Worm (Caenorhabditis elegans) whole organism, dauer: ENCODE data around the gene K03H1.13.

Experiments
- unc-62 ChIP-seq: sonication (generic microtip); optimal IDR thresholded peaks from 2 replicates; lab custom pipeline; 2017; ENCODE audit warnings: missing biosample characterization, missing genetic modification reagents, missing genetic modification characterization

K03H1.13 gene

ce11 chrIII:9950244-9950643 lies at the start of gene K03H1.13:
TSS of gene K03H1.13 (minus strand) at chrIII:9950344.
- no peak for TF ChIP-seq unc-62

- no peak for TF ChIP-seq unc-62
Measured at ce11 chrIII:9999235-9999634, 49.1 kb upstream of the K03H1.13 start, which contains the start of gene C05B5.17. TSS of gene C05B5.17 (minus strand) at chrIII:9999335.

DNA sequence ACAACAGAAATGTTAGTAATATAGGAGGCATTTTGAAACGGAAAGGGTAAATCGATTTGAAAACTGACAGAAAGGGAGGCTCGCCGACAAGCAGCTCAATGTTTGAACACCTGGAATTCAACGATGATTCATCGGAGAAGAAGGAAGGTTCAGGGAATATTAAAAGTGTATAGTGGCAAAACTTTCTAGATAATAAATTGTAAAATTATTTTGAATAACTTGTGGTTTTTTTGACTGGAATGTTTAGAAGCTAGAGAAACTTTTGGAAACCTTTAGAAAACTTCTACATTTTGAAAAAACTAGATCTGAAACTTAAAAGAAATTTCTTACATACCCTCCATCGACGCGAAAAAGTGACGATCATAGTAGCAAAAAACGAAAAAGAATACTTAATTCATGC lies 47.7 kb upstream of the K03H1.13 start, which contains the start of gene pqn-8:
pqn-8 (minus strand) TSS at position 101 of the 400 bp plus-strand sequence.
- TF ChIP-seq unc-62 = no peak

- TF ChIP-seq unc-62 = no peak
Measured at ce11 chrIII:9993535-9993934, 43.4 kb upstream of the K03H1.13 start, which contains the start of gene C05B5.4. TSS of gene C05B5.4 (plus strand) at chrIII:9993885.

DNA sequence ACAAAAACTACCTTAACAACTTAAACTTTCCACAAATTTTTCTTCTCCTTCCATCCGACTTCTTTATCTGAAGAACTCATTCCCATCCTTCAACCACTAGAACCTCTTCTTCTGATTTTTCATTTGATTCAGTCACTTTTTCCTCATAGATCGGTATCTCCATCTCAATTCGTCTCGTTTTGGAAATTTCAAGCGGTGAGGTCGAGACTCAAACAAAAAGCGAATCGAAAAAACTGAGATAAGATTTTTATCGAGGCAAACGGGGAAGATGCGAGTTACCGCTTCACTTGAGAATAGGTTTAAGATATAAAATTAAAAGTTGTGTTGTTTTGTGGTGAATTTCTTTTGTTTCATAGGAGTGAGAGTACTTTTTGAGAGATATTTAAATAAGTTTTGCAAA lies 41.2 kb upstream of the K03H1.13 start:
- no peak for TF ChIP-seq unc-62

DNA sequence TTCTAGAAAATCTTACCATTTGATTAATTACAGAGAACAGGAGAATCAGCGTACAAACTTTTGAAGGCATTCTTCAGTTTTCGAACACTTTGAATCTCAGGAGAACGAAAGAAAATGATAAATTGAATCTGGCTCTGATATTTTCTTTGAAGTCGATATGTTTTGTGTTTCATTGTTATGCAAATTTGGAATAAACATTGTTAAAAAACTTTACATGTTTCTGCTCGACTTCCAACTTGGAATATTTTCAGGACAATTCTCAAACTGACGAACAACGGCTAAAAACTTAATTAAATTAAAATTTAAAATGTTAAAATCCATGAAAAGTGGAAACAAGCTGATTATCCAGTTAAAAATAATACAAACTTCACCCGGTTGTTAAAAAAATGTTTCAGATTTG lies 38.2 kb upstream of the K03H1.13 start, which contains the start of gene C05B5.1:
C05B5.1 (minus strand) TSS at position 101 of the 400 bp plus-strand sequence.
- TF ChIP-seq unc-62 = no peak

DNA sequence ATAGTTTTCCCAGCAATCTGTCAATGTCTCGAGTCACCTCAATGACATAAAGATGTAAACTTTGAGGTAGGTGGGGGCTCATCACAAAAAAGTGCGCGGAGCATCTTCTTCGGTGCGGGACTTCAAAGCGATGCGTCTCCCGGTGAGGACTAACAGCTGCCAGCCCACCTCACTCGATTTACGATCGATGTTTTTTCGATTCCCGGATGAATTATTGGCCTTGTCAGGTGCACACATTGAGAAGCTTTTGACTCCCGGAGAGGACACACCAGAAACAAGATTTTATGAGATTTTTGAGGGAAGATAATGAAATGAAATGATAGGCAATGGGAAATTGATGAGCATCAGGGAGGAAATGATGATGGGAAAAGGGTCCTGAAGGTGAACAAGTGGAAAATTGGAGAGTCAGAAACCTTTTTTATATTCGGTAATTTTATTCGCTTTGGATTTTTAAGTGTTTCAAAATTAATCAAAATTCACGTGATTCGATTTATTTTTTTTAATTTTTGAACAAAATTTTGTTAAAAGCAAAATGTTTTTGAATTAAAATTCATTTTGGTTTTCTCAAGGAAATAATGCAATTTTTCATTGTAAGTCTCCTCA lies 36.8 kb upstream of the K03H1.13 start, which contains the start of gene C05B5.12:
C05B5.12 (plus strand) TSS at position 553 of the 603 bp plus-strand sequence.
- no peak for TF ChIP-seq unc-62

ce11 chrIII:9985542-9985941 lies 35.4 kb upstream of the K03H1.13 start:
- no peak for TF ChIP-seq unc-62

DNA sequence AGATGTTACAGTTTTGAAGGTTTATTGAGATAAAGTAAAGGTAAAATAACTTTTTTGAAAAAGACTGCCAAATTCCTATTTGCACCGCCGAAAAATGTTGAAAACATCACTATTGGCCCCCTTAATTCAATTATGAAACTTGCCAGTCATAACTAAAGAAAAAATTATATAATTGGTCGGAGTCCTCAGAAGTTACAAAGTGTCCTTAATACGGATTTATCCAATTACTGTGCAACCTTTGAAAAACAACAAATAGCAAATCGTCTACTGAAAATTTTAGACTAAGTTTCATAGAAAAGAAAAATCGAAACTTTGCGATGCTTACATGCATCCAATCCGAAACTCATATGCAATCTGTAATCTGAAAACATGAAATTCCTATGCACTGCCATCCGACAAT lies 34.5 kb upstream of the K03H1.13 start:
- no peak for TF ChIP-seq unc-62

ce11 chrIII:9982119-9982642 lies 32.0 kb upstream of the K03H1.13 start:
- no peak for TF ChIP-seq unc-62

DNA sequence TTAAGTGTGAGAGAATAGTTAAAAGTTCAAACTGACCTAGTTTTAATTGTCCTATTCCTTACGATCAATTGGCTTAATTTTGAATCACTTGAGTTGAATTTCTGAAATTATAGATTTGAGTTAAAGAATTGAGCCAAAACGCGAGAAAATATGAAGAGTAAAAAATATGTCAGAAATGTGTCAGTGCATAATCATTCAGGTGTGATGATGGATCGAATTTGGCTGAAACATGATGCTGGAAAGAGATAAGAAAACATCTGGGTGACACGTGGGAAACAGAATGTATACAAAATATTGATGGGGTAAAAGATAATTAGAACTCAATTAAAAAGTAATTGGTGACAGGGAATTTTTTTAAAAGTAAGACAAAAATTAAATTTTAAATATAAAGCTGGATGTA lies 23.6 kb upstream of the K03H1.13 start, which contains the start of gene R10E12.2:
R10E12.2 (minus strand) TSS at position 101 of the 400 bp plus-strand sequence.
- TF ChIP-seq unc-62 = no peak

DNA sequence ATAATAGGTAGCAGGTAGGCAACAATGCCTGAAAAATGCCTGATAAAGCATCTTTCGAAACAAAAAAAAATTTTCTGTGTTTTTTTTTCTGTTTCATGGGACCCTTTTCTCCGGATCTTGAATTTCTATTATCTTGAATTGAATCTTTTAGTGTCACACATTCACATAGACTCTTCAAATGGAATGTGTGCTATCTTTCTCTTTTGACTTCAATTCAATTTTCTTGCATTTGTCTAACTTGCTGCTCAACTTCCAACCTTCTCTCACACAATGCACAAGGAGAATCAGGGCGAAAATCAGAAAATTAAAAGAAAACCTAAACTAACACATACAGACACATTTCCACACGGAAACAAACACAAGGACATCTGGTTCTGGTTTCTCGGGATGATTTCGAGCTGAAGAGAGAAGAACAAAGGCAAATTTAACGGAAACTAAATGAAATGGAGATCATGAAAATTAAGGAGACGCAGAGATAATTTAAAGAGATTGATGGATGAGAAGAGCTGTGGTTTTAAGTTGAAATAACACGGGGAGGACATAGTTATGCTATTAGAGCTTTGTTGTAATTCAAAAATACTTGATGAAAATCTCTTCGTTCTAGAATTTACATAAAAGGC lies 22.2 kb upstream of the K03H1.13 start:
- no peak for TF ChIP-seq unc-62

- no peak for TF ChIP-seq unc-62
Measured at ce11 chrIII:9969371-9969770, 19.2 kb upstream of the K03H1.13 start.

DNA sequence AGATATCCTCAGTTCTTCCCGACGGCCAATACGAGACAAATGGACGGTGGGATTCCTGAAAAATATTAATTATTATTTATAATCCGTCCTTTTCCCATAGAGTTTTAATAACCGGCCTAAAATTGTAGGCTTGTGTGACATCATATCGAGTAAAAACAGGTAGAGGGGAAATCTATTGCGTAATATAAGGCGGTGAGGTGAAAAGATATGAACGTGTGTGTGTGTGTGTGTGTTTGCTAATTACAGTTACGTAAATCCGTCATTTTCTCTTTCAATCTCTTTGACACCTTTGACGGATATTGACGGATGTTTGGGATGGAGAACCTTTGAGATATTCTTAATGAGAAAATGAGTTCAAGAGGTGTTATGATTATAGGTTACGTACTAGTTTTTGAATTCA lies 15.3 kb upstream of the K03H1.13 start:
- TF ChIP-seq unc-62 = no peak

- TF ChIP-seq unc-62 = no peak
Measured at ce11 chrIII:9964416-9964815, 14.3 kb upstream of the K03H1.13 start.

DNA sequence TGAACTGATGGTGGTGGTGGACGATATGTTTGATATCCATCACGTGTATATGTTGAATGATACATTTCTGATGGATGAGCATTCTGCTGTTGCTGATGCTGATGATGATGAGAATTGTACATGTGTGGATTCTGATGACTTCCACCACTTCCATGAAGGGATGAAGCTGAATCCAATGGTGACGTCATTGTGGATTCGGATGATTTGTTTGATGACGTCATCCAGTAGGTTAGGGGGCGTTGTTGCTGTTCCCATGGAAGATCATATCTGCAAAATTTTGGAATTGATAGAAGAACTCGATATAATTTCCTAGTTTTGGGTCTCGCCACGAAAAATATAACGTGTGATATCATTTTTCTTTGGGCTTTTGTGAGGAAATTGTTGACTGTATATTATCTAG lies 13.3 kb upstream of the K03H1.13 start:
- TF ChIP-seq unc-62 = no peak

ce11 chrIII:9956665-9957401 lies 6.7 kb upstream of the K03H1.13 start, which contains the start of gene alx-1:
TSS of gene alx-1 (plus strand) at chrIII:9957351.
- no peak for TF ChIP-seq unc-62
